Fruit fly (Drosophila melanogaster) whole organism, embryonic: ENCODE results near the gene CG42263.
A peak's percentile ranks its signal among the peaks of the same experiment; 100 is the strongest.

Experiments
- Atf3 ChIP-seq: fragments of 200-800 bp; sonication (Bioruptor generic); optimal IDR thresholded peaks from 3 replicates; lab custom pipeline; 2016; ENCODE audit warnings: missing biosample characterization, missing genetic modification characterization
- Atf6 ChIP-seq: fragments of 200-800 bp; sonication (Bioruptor generic); IDR thresholded peaks from 2 replicates; pipeline ENCODE4 v1.3.6; 2022; ENCODE audit warnings: missing biosample characterization, missing genetic modification characterization
- B-H1 ChIP-seq: fragments of 200-800 bp; sonication (Bioruptor generic); IDR thresholded peaks from 3 replicates; pipeline ENCODE4 v1.3.6; 2022; ENCODE audit warnings: missing biosample characterization, missing genetic modification characterization
- BtbVII ChIP-seq: fragments of 200-800 bp; sonication (Bioruptor generic); optimal IDR thresholded peaks from 3 replicates; lab custom pipeline; 2017; ENCODE audit warnings: missing biosample characterization, mild to moderate bottlenecking, missing genetic modification characterization
- CG1024 ChIP-seq: fragments of 200-800 bp; sonication (Bioruptor generic); IDR thresholded peaks from 2 replicates; pipeline ENCODE4 v1.3.6; 2022; ENCODE audit warnings: missing biosample characterization, missing genetic modification characterization
- CG11723 ChIP-seq: fragments of 200-800 bp; sonication (Bioruptor generic); optimal IDR thresholded peaks from 2 replicates; lab custom pipeline; 2017; ENCODE audit warnings: missing biosample characterization, mild to moderate bottlenecking, missing genetic modification characterization
- CG12071 ChIP-seq: fragments of 200-800 bp; sonication (Bioruptor generic); optimal IDR thresholded peaks from 3 replicates; lab custom pipeline; 2018; ENCODE audit warnings: missing biosample characterization, mild to moderate bottlenecking, missing genetic modification characterization
- CG12659 ChIP-seq: fragments of 200-800 bp; sonication (Bioruptor generic); optimal IDR thresholded peaks from 3 replicates; lab custom pipeline; 2017; ENCODE audit warnings: mild to moderate bottlenecking, missing biosample characterization, missing genetic modification reagents, missing genetic modification characterization
- CG13287 ChIP-seq: fragments of 200-800 bp; sonication (Bioruptor generic); IDR thresholded peaks from 2 replicates; pipeline ENCODE4 v1.3.6; 2022; ENCODE audit warnings: missing biosample characterization, missing genetic modification characterization; ENCODE audit not compliant: partially characterized antibody
- CG14860 ChIP-seq: fragments of 200-800 bp; sonication (Bioruptor generic); IDR thresholded peaks from 3 replicates; pipeline ENCODE4 v1.3.6; 2022; ENCODE audit warnings: missing biosample characterization, missing genetic modification characterization; ENCODE audit not compliant: partially characterized antibody
- CG15514 ChIP-seq: fragments of 200-800 bp; sonication (Bioruptor generic); optimal IDR thresholded peaks from 3 replicates; lab custom pipeline; 2017; ENCODE audit warnings: missing biosample characterization, missing genetic modification characterization, mild to moderate bottlenecking, moderate library complexity, missing genetic modification reagents
- CG1603 ChIP-seq: fragments of 200-800 bp; sonication (Bioruptor generic); optimal IDR thresholded peaks from 2 replicates; lab custom pipeline; 2019; ENCODE audit warnings: missing biosample characterization, mild to moderate bottlenecking, missing genetic modification characterization, moderate library complexity
- CG17802 ChIP-seq: fragments of 200-800 bp; sonication (Bioruptor generic); optimal IDR thresholded peaks from 2 replicates; lab custom pipeline; 2018; ENCODE audit warnings: missing biosample characterization, mild to moderate bottlenecking, missing genetic modification characterization, moderate library complexity
- CG17912 ChIP-seq: fragments of 200-800 bp; sonication (Bioruptor generic); optimal IDR thresholded peaks from 2 replicates; lab custom pipeline; 2018; ENCODE audit warnings: missing biosample characterization, mild to moderate bottlenecking, missing genetic modification characterization
- CG18011 ChIP-seq: fragments of 200-800 bp; sonication (Bioruptor generic); optimal IDR thresholded peaks from 2 replicates; lab custom pipeline; 2017; ENCODE audit warnings: missing biosample characterization, missing genetic modification characterization, mild to moderate bottlenecking, moderate library complexity, missing genotype
- CG18262 ChIP-seq: fragments of 200-800 bp; optimal IDR thresholded peaks from 3 replicates; lab custom pipeline; 2019; ENCODE audit warnings: missing biosample characterization, mild to moderate bottlenecking, missing genetic modification characterization, moderate library complexity
- CG2120 ChIP-seq: fragments of 200-800 bp; sonication (Bioruptor generic); optimal IDR thresholded peaks from 3 replicates; lab custom pipeline; 2016; ENCODE audit warnings: missing biosample characterization, missing genetic modification characterization
- CG2129 ChIP-seq: fragments of 200-800 bp; sonication (Bioruptor generic); IDR thresholded peaks from 2 replicates; pipeline ENCODE4 v1.3.6; 2022; ENCODE audit warnings: missing biosample characterization, missing genetic modification characterization; ENCODE audit not compliant: partially characterized antibody
- CG30020 ChIP-seq: fragments of 200-800 bp; optimal IDR thresholded peaks from 2 replicates; lab custom pipeline; 2019; ENCODE audit warnings: missing biosample characterization, mild to moderate bottlenecking, missing genetic modification characterization, moderate library complexity
- CG4617 ChIP-seq: fragments of 200-800 bp; sonication (Bioruptor generic); optimal IDR thresholded peaks from 3 replicates; lab custom pipeline; 2016; ENCODE audit warnings: missing biosample characterization, missing genetic modification characterization, borderline replicate concordance
- CG6689 ChIP-seq: fragments of 200-800 bp; sonication (Bioruptor generic); IDR thresholded peaks from 2 replicates; pipeline ENCODE4 v1.3.6; 2022; ENCODE audit warnings: missing biosample characterization, missing genetic modification characterization
- CG9797 ChIP-seq: fragments of 200-800 bp; sonication (Bioruptor generic); optimal IDR thresholded peaks from 3 replicates; lab custom pipeline; 2018; ENCODE audit warnings: missing biosample characterization, mild to moderate bottlenecking, missing genetic modification characterization
- Dfd ChIP-seq, 2 experiments: fragments of >200 bp; optimal IDR thresholded peaks; 2 replicates each; lab custom pipeline; 2017; ENCODE audit warnings: missing biosample characterization in 2 of 2, missing genetic modification characterization in 2 of 2
- Gug ChIP-seq: fragments of 200-800 bp; sonication (Bioruptor generic); IDR thresholded peaks from 4 replicates; pipeline ENCODE4 v1.3.6; 2022; ENCODE audit warnings: missing biosample characterization, missing genetic modification characterization
- MBD-R2 ChIP-seq: fragments of 200-800 bp; sonication (Bioruptor generic); IDR thresholded peaks from 2 replicates; pipeline ENCODE4 v1.3.6; 2022; ENCODE audit warnings: missing biosample characterization, missing genetic modification characterization
- NC2α ChIP-seq: fragments of 200-800 bp; sonication (Bioruptor generic); optimal IDR thresholded peaks from 2 replicates; lab custom pipeline; 2016; ENCODE audit warnings: missing biosample characterization, missing genetic modification characterization
- Scr ChIP-seq: fragments of 200-800 bp; sonication (Bioruptor generic); IDR thresholded peaks from 2 replicates; pipeline ENCODE4 v1.3.6; 2022; ENCODE audit warnings: missing biosample characterization, missing genetic modification characterization; ENCODE audit not compliant: partially characterized antibody
- Sox100B ChIP-seq: fragments of 200-800 bp; sonication (Bioruptor generic); optimal IDR thresholded peaks from 3 replicates; lab custom pipeline; 2018; ENCODE audit warnings: missing biosample characterization, mild to moderate bottlenecking, missing genetic modification characterization
- Sry-δ ChIP-seq: fragments of 200-800 bp; sonication (Bioruptor generic); optimal IDR thresholded peaks from 2 replicates; lab custom pipeline; 2016; ENCODE audit warnings: missing biosample characterization, missing genetic modification characterization
- Ssrp ChIP-seq: fragments of 200-800 bp; sonication (Bioruptor generic); optimal IDR thresholded peaks from 2 replicates; lab custom pipeline; 2018; ENCODE audit warnings: missing biosample characterization, mild to moderate bottlenecking, missing genetic modification characterization, moderate library complexity
- aop ChIP-seq: fragments of 200-800 bp; sonication (Bioruptor generic); IDR thresholded peaks from 2 replicates; pipeline ENCODE4 v1.3.6; 2022; ENCODE audit warnings: missing biosample characterization, missing genetic modification characterization
- emc ChIP-seq: fragments of 200-800 bp; sonication (Bioruptor generic); optimal IDR thresholded peaks from 2 replicates; lab custom pipeline; 2016; ENCODE audit warnings: missing biosample characterization, missing genetic modification characterization
- fd3F ChIP-seq: fragments of 200-800 bp; sonication (Bioruptor generic); optimal IDR thresholded peaks from 2 replicates; lab custom pipeline; 2018; ENCODE audit warnings: missing biosample characterization, mild to moderate bottlenecking, missing genetic modification characterization, moderate library complexity
- gem ChIP-seq: fragments of 200-800 bp; sonication (Bioruptor generic); optimal IDR thresholded peaks from 2 replicates; lab custom pipeline; 2019; ENCODE audit warnings: missing biosample characterization, mild to moderate bottlenecking, missing genetic modification characterization, moderate library complexity
- gt ChIP-seq: fragments of 200-800 bp; sonication (Bioruptor generic); IDR thresholded peaks from 2 replicates; pipeline ENCODE4 v1.3.6; 2022; ENCODE audit warnings: missing biosample characterization, missing genetic modification characterization
- insv ChIP-seq, 2 experiments: fragments of 200-800 bp; sonication (Bioruptor generic); optimal IDR thresholded peaks; 3 replicates each; lab custom pipeline; 2016 to 2018; ENCODE audit warnings: missing biosample characterization in 2 of 2, missing genetic modification characterization in 2 of 2
- jigr1 ChIP-seq: fragments of 200-800 bp; sonication (Bioruptor generic); IDR thresholded peaks from 3 replicates; pipeline ENCODE4 v1.3.6; 2022; ENCODE audit warnings: missing biosample characterization, missing genetic modification characterization
- lola ChIP-seq, 3 experiments: fragments of >200 bp in 2 of 3; fragments of 200-800 bp in 1 of 3; sonication (Bioruptor generic) in 1 of 3; optimal IDR thresholded peaks; 2 replicates each; lab custom pipeline; 2017 to 2019; ENCODE audit warnings: missing biosample characterization in 3 of 3, missing genetic modification characterization in 3 of 3, mild to moderate bottlenecking in 1 of 3, moderate library complexity in 1 of 3
- nmo ChIP-seq: fragments of 200-800 bp; sonication (Bioruptor generic); optimal IDR thresholded peaks from 2 replicates; lab custom pipeline; 2018; ENCODE audit warnings: missing biosample characterization, mild to moderate bottlenecking, missing genetic modification characterization, moderate library complexity
- pfk ChIP-seq: fragments of 200-800 bp; sonication (Bioruptor generic); optimal IDR thresholded peaks from 2 replicates; lab custom pipeline; 2018; ENCODE audit warnings: missing biosample characterization, mild to moderate bottlenecking, missing genetic modification characterization, moderate library complexity
- pzg ChIP-seq: fragments of 200-800 bp; sonication (Bioruptor generic); optimal IDR thresholded peaks from 3 replicates; lab custom pipeline; 2018; ENCODE audit warnings: missing biosample characterization, mild to moderate bottlenecking, missing genetic modification characterization, moderate library complexity
- row ChIP-seq: fragments of 200-800 bp; sonication (Bioruptor generic); IDR thresholded peaks from 3 replicates; pipeline ENCODE4 v1.3.6; 2022; ENCODE audit warnings: missing biosample characterization, missing genetic modification characterization
- toy ChIP-seq: fragments of 200-800 bp; sonication (Bioruptor generic); IDR thresholded peaks from 2 replicates; pipeline ENCODE4 v1.3.6; 2022; ENCODE audit warnings: missing biosample characterization, missing genetic modification characterization
- unc-4 ChIP-seq: fragments of 200-800 bp; sonication (Bioruptor generic); IDR thresholded peaks from 2 replicates; pipeline ENCODE4 v1.3.6; 2022; ENCODE audit warnings: missing biosample characterization, missing genetic modification characterization; ENCODE audit not compliant: partially characterized antibody
- unpg ChIP-seq: fragments of 200-800 bp; sonication (Bioruptor generic); optimal IDR thresholded peaks from 3 replicates; lab custom pipeline; 2018; ENCODE audit warnings: missing biosample characterization, mild to moderate bottlenecking, missing genetic modification characterization, moderate library complexity
- vvl ChIP-seq: fragments of 200-800 bp; sonication (Bioruptor generic); IDR thresholded peaks from 2 replicates; pipeline ENCODE4 v1.3.6; 2022; ENCODE audit warnings: missing biosample characterization, missing genetic modification characterization
- zen ChIP-seq: fragments of 200-800 bp; sonication (Bioruptor generic); optimal IDR thresholded peaks from 3 replicates; lab custom pipeline; 2018; ENCODE audit warnings: missing biosample characterization, mild to moderate bottlenecking, missing genetic modification characterization, moderate library complexity

The CG42263 gene

DNA sequence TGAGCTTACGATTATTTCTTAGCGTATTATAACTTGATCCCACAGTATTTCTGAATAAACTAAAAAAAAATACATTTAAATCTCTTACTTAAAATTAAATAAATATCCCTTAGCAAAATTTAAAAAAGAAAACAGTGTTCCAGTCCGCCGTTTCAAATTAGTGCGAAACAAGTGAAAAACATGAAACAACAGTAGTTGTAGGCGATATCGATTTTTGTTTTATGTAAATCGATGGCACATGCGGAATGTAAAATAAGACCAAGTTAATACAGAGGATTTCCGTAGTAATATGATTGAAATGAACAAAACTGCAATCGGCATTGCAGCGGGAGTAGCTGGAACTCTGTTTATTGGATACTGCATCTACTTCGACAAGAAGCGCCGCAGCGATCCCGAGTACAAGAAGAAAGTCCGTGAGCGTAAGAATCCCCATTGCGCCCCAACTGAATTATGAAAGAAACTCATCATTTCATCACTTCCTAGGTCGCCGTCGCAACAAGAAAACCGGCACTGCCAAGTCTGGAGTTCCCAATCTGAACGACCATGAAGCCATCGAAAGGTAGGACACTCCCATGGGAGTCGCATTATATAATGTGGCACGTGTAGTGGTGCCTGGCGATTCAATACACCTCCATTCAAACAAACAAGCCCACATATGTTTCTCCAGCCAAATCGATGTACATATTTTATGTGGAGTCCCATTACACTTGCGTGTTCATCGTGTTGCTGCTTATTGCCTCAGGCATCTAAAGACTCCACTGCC, 45.5 kb upstream of the CG42263 start (continued):
- no peak for TF ChIP-seq Ssrp (tag; lab: Kevin White, UChicago)
- TF ChIP-seq MBD-R2 (GFP tag; lab: Robert Waterston, UW) = peak; percentile 38; the same call in 1 of the 2 replicates
- peak; percentile 23 for TF ChIP-seq Sry-δ (GFP tag; lab: Kevin White, UChicago)
- no peak for TF ChIP-seq CG6689
- no peak for TF ChIP-seq CG18011 (GFP tag; lab: Kevin White, UChicago)
- TF ChIP-seq CG12071 (GFP tag; lab: Kevin White, UChicago) = no peak
- TF ChIP-seq pfk (GFP tag; lab: Kevin White, UChicago) = peak; percentile 97
- no peak for TF ChIP-seq CG18262 (tag; lab: Kevin White, UChicago)
- peak; percentile 62 for TF ChIP-seq CG4617 (GFP tag; lab: Kevin White, UChicago)
- no peak for TF ChIP-seq B-H1
- peak; percentile 2 for TF ChIP-seq zen (tag; lab: Kevin White, UChicago)
- TF ChIP-seq row (GFP tag; lab: Robert Waterston, UW) = peak; percentile 55
- 0 out of 2 replicates have a peak, but pooled peaks have one; percentile 15 for TF ChIP-seq unc-4 (GFP tag; lab: Robert Waterston, UW)
- TF ChIP-seq lola (GFP tag; optimal IDR thresholded peaks at IDR 0.05; lab: Kevin White, UChicago) = no peak
- TF ChIP-seq Scr (GFP tag; lab: Robert Waterston, UW) = 0 out of 2 replicates have a peak, but pooled peaks have one; percentile 13
- peak; percentile 49; the same call in 1 of the 3 replicates for TF ChIP-seq jigr1 (GFP tag; lab: Robert Waterston, UW)
- peak; percentile 99 for TF ChIP-seq CG30020 (tag; lab: Kevin White, UChicago)
- peak in 1 of 2 experiments; percentile 24 for TF ChIP-seq insv (GFP tag; optimal IDR thresholded peaks at IDR 0.05; lab: Kevin White, UChicago)
- 0 out of 2 replicates have a peak, but pooled peaks have one; percentile 22 for TF ChIP-seq CG13287 (GFP tag; lab: Robert Waterston, UW)
- peak; percentile 92 for TF ChIP-seq CG1024 (GFP tag; lab: Robert Waterston, UW)
- TF ChIP-seq pzg = peak; percentile 44
- TF ChIP-seq NC2α (GFP tag; lab: Kevin White, UChicago) = no peak
- TF ChIP-seq aop (GFP tag; lab: Robert Waterston, UW) = no peak
- TF ChIP-seq nmo = peak; percentile 15
- peak; percentile 58 for TF ChIP-seq CG17802 (tag; lab: Kevin White, UChicago)
- no peak for TF ChIP-seq emc (GFP tag; lab: Kevin White, UChicago)
- peak; percentile 18; the same call in 1 of the 2 replicates for TF ChIP-seq vvl (GFP tag; lab: Robert Waterston, UW)
- peak; percentile 61 for TF ChIP-seq CG12659 (GFP tag; lab: Kevin White, UChicago)
- TF ChIP-seq CG17912 (GFP tag; lab: Kevin White, UChicago) = peak; percentile 4
- TF ChIP-seq CG15514 (GFP tag; lab: Kevin White, UChicago) = peak; percentile 12
- TF ChIP-seq CG14860 (GFP tag; lab: Robert Waterston, UW) = peak; percentile 29; the same call in 1 of the 3 replicates
- TF ChIP-seq gt (GFP tag; lab: Robert Waterston, UW) = no peak

DNA sequence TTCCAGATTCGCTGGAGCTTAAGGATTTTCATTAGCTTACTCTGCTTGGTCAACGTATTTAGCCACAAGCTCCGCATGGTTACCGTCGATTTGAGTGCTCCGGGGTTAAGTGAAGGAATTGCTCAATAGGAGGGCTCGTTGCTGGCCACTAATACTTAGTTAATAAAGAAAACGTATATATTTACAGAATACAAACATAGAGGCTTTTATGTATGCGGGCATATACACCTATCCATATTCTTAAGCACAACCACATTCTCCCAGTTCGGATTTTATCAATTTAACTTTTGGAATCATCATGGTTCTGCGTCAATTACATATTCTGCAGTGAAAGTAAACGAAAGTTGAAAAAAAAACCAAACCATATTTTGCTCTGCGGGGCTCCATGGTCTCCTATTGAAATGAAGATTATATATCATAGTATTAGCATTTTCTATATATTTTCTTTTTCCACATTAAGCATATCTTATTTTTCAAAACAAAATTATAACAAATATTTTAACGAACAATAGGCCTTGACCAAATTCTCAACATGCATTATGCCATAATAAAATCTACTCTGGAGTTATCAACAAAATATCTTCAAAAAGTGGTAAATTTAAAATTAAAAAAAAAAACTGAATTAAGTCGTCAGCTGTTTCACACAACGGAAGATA, 44.6 kb upstream of the CG42263 start, which contains the start of the genes Tom20 and Gabat:
Gene Tom20, plus strand, starts transcription at position 564 of the 656 bp plus-strand sequence.
Gene Gabat, minus strand, starts transcription at position 606 of the 656 bp plus-strand sequence.
- TF ChIP-seq CG2129 (GFP tag; lab: Robert Waterston, UW) = no peak
- no peak for TF ChIP-seq Atf3 (GFP tag; lab: Kevin White, UChicago)
- TF ChIP-seq CG2120 (GFP tag; lab: Kevin White, UChicago) = peak; percentile 4
- TF ChIP-seq CG11723 (GFP tag; lab: Kevin White, UChicago) = peak; percentile 31
- TF ChIP-seq toy (GFP tag; lab: Robert Waterston, UW) = no peak
- 0 out of 2 replicates have a peak, but pooled peaks have one; percentile 18 for TF ChIP-seq Atf6
- peak; percentile 26 for TF ChIP-seq Sox100B (GFP tag; lab: Kevin White, UChicago)
- peak; percentile 12 for TF ChIP-seq fd3F (GFP tag; lab: Kevin White, UChicago)
- no peak for TF ChIP-seq Dfd (GFP tag; optimal IDR thresholded peaks at IDR 0.05; lab: Kevin White, UChicago)
- TF ChIP-seq CG9797 (GFP tag; lab: Kevin White, UChicago) = no peak
- TF ChIP-seq Gug (GFP tag; lab: Robert Waterston, UW) = no peak
- peak; percentile 5 for TF ChIP-seq unpg (GFP tag; lab: Kevin White, UChicago)
- peak; percentile 4 for TF ChIP-seq BtbVII (GFP tag; lab: Kevin White, UChicago)
- peak; percentile 34 for TF ChIP-seq CG1603 (tag; lab: Kevin White, UChicago)
- TF ChIP-seq gem (tag; lab: Kevin White, UChicago) = peak; percentile 3
